Fruit fly (Drosophila melanogaster): ENCODE data around the gene dos.

Gene dos

dm6 chr3L:2581343-2581825, 7.8 kb upstream of the dos start (continued):
- TF ChIP-seq Med (GFP tag) = peak; percentile 97
- TF ChIP-seq Gug (GFP tag; IDR thresholded peaks at IDR 0.05) = peak; percentile 41; the same call in 1 of the 4 replicates
- TF ChIP-seq cwo (GFP tag; optimal IDR thresholded peaks at IDR 0.05) = peak; percentile 65
- peak; percentile 39 for TF ChIP-seq kay (GFP tag; optimal IDR thresholded peaks at IDR 0.05)
- TF ChIP-seq CG4328 (GFP tag; optimal IDR thresholded peaks at IDR 0.05) = peak; percentile 45
- peak; percentile 84 for TF ChIP-seq NfI (GFP tag; optimal IDR thresholded peaks at IDR 0.05)
- peak; percentile 78 for TF ChIP-seq onecut (GFP tag; IDR thresholded peaks at IDR 0.05)
- peak; percentile 78 for TF ChIP-seq Ptx1 (GFP tag; IDR thresholded peaks at IDR 0.05)
- TF ChIP-seq CoRest (tag; optimal IDR thresholded peaks at IDR 0.05) = peak; percentile 89
- no peak for TF ChIP-seq Vsx1 (GFP tag; optimal IDR thresholded peaks at IDR 0.05)
- TF ChIP-seq dmrt11E (tag; optimal IDR thresholded peaks at IDR 0.05) = peak; percentile 91
- peak; percentile 59; the same call in 1 of the 2 replicates for TF ChIP-seq bowl (GFP tag; IDR thresholded peaks at IDR 0.05)

DNA sequence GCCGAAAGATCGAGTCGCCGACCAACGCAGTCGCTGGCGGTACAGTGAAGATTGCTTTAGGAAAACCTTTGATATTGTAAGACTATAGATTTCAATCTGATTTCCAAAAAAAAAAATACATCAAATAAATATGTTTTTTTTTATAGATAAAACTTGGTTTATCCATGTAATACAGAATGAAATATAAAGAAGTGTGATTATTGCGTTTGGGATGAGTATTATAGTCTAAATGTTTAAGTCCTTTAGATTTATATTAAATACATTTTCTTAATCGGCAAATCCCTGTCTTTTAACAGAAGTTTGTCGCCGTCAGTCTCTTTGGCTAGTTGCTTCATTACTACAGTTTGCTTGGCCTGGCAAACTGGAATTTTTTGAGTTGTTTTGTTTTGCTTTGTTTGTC, 7.4 kb upstream of the dos start:
- TF ChIP-seq H2.0 (GFP tag; IDR thresholded peaks at IDR 0.05) = 0 out of 2 replicates have a peak, but pooled peaks have one; percentile 32
- peak; percentile 47; the same call in 1 of the 2 replicates for TF ChIP-seq CG32772 (GFP tag; IDR thresholded peaks at IDR 0.05)
- no peak for TF ChIP-seq Usf (GFP tag; optimal IDR thresholded peaks at IDR 0.05)
- TF ChIP-seq CG10366 (GFP tag; IDR thresholded peaks at IDR 0.05) = peak; percentile 35; the same call in 1 of the 2 replicates
- TF ChIP-seq CG13424 (tag; optimal IDR thresholded peaks at IDR 0.05) = peak; percentile 27
- TF ChIP-seq CG14014 (GFP tag; IDR thresholded peaks at IDR 0.05) = peak; percentile 35; the same call in 1 of the 2 replicates
- TF ChIP-seq lmd (GFP tag; IDR thresholded peaks at IDR 0.05) = peak; percentile 51
- peak; percentile 30; the same call in 1 of the 2 replicates for TF ChIP-seq CG9215 (GFP tag; IDR thresholded peaks at IDR 0.05)
- TF ChIP-seq Oli (tag; optimal IDR thresholded peaks at IDR 0.05) = peak; percentile 21
- TF ChIP-seq Aef1 (GFP tag; IDR thresholded peaks at IDR 0.05) = 0 out of 3 replicates have a peak, but pooled peaks have one; percentile 11
- TF ChIP-seq CG11696 (GFP tag; IDR thresholded peaks at IDR 0.05) = peak; percentile 18; the same call in 1 of the 2 replicates
- 0 out of 3 replicates have a peak, but pooled peaks have one; percentile 41 for TF ChIP-seq CG7357 (GFP tag; IDR thresholded peaks at IDR 0.05)
- peak in 1 of 2 experiments; percentile 56 for TF ChIP-seq Hr51 (GFP tag; optimal IDR thresholded peaks at IDR 0.05)
- TF ChIP-seq Xrp1 (GFP tag; IDR thresholded peaks at IDR 0.05) = peak; percentile 24; the same call in 1 of the 2 replicates
- TF ChIP-seq phol (tag; optimal IDR thresholded peaks at IDR 0.05) = peak; percentile 11
- 0 out of 3 replicates have a peak, but pooled peaks have one; percentile 24 for TF ChIP-seq CG14050 (GFP tag; IDR thresholded peaks at IDR 0.05)
- no peak for TF ChIP-seq CG12071 (GFP tag; optimal IDR thresholded peaks at IDR 0.05)
- TF ChIP-seq CG2120 (GFP tag; optimal IDR thresholded peaks at IDR 0.05) = peak; percentile 39
- peak; percentile 32 for TF ChIP-seq gem (tag; optimal IDR thresholded peaks at IDR 0.05)
- TF ChIP-seq Sox100B (GFP tag; optimal IDR thresholded peaks at IDR 0.05) = peak; percentile 47
- TF ChIP-seq CG13296 (GFP tag; optimal IDR thresholded peaks at IDR 0.05) = no peak
- peak; percentile 3 for TF ChIP-seq CG17359 (tag; optimal IDR thresholded peaks at IDR 0.05)
- TF ChIP-seq Ptx1 (GFP tag; IDR thresholded peaks at IDR 0.05) = peak; percentile 79
- TF ChIP-seq Ada2b (GFP tag; IDR thresholded peaks at IDR 0.05) = peak; percentile 36
- TF ChIP-seq Drgx (GFP tag; IDR thresholded peaks at IDR 0.05) = peak; percentile 1; the same call in 1 of the 2 replicates
- TF ChIP-seq klu (GFP tag; IDR thresholded peaks at IDR 0.05) = 0 out of 2 replicates have a peak, but pooled peaks have one; percentile 12
- peak; percentile 14; the same call in 1 of the 2 replicates for TF ChIP-seq vvl (GFP tag; IDR thresholded peaks at IDR 0.05)
- peak; percentile 1 for TF ChIP-seq CG6854 (GFP tag; optimal IDR thresholded peaks at IDR 0.05)
- peak; percentile 66 for TF ChIP-seq E2f1 (GFP tag; IDR thresholded peaks at IDR 0.05)
- peak; percentile 93 for TF ChIP-seq grau (tag; optimal IDR thresholded peaks at IDR 0.05)
- TF ChIP-seq al (GFP tag; IDR thresholded peaks at IDR 0.05) = peak; percentile 34; the same call in 1 of the 2 replicates
- peak; percentile 21; the same call in 1 of the 2 replicates for TF ChIP-seq CG6689 (GFP tag; IDR thresholded peaks at IDR 0.05)
- no peak for TF ChIP-seq ftz-f1 (GFP tag; optimal IDR thresholded peaks at IDR 0.05)
- TF ChIP-seq CoRest (tag; optimal IDR thresholded peaks at IDR 0.05) = peak; percentile 8
- peak; percentile 11 for TF ChIP-seq CG9817 (tag; optimal IDR thresholded peaks at IDR 0.05)
- peak; percentile 49 for TF ChIP-seq esg (GFP tag; conservative IDR thresholded peaks at IDR 0.05)
- peak; percentile 54; the same call in 1 of the 2 replicates for TF ChIP-seq CG4730 (GFP tag; IDR thresholded peaks at IDR 0.05)
- TF ChIP-seq Fer1 (GFP tag; optimal IDR thresholded peaks at IDR 0.05) = peak; percentile 10
